Fruit fly (Drosophila melanogaster) whole organism, embryonic: Measurements from ENCODE around the gene CG31249.

ENCODE experiments used
- Bgb ChIP-seq: fragments of 200-800 bp; sonication (Bioruptor generic); IDR thresholded peaks from 2 replicates; pipeline ENCODE4 v1.3.6; 2022; ENCODE audit warnings: missing biosample characterization, missing genetic modification characterization; ENCODE audit not compliant: partially characterized antibody
- CG12744 ChIP-seq: fragments of 200-800 bp; sonication (Bioruptor generic); optimal IDR thresholded peaks from 2 replicates; lab custom pipeline; 2016; ENCODE audit warnings: missing biosample characterization, missing genetic modification characterization
- CG5953 ChIP-seq: fragments of 200-800 bp; sonication (Bioruptor generic); IDR thresholded peaks from 2 replicates; pipeline ENCODE4 v1.3.6; 2022; ENCODE audit warnings: missing biosample characterization, missing genetic modification characterization
- Chrac-16 ChIP-seq: fragments of 200-800 bp; sonication (Bioruptor generic); optimal IDR thresholded peaks from 3 replicates; lab custom pipeline; 2016; ENCODE audit warnings: missing biosample characterization, missing genetic modification characterization
- Spps ChIP-seq: fragments of 200-800 bp; sonication (Bioruptor generic); optimal IDR thresholded peaks from 2 replicates; lab custom pipeline; 2018; ENCODE audit warnings: missing biosample characterization, mild to moderate bottlenecking, missing genetic modification characterization
- ase ChIP-seq: fragments of 200-800 bp; sonication (Bioruptor generic); IDR thresholded peaks from 3 replicates; pipeline ENCODE4 v1.3.6; 2022; ENCODE audit warnings: missing biosample characterization, missing genetic modification characterization
- grau ChIP-seq: fragments of 200-800 bp; optimal IDR thresholded peaks from 3 replicates; lab custom pipeline; 2019; ENCODE audit warnings: missing biosample characterization, mild to moderate bottlenecking, missing genetic modification characterization, moderate library complexity
- jigr1 ChIP-seq: fragments of 200-800 bp; sonication (Bioruptor generic); IDR thresholded peaks from 3 replicates; pipeline ENCODE4 v1.3.6; 2022; ENCODE audit warnings: missing biosample characterization, missing genetic modification characterization
- pan ChIP-seq, 4 experiments: fragments of >200 bp in 3 of 4; fragments of 200-800 bp in 1 of 4; sonication (Bioruptor generic) in 1 of 4; optimal IDR thresholded peaks in 3 of 4; IDR thresholded peaks in 1 of 4; 2 replicates each; pipeline versions ENCODE4 v1.3.6 to Lab custom; 2017 to 2022; ENCODE audit warnings: missing biosample characterization in 2 of 4, missing genetic modification characterization in 2 of 4, mixed read lengths in 1 of 4
- row ChIP-seq: fragments of 200-800 bp; sonication (Bioruptor generic); IDR thresholded peaks from 3 replicates; pipeline ENCODE4 v1.3.6; 2022; ENCODE audit warnings: missing biosample characterization, missing genetic modification characterization

DNA sequence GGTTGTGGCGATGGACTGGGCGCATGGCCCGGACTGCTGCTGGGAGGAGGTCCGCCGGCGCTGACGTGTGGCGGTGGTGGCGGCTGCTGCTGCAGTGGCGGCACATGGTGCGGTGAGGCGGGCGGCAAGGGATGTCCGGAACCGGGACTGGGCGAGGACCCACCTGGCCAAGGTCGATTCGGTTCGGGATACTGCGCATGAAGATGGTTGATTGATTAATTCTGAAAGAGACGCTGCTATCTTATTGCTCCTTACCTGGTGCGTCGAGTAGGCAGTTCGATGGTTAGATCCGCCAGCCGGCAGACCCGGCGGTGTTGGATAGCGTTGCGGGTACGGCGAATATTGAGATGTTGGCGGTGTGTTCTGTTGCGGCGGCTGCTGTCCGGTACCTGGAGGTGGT lies 20.9 kb upstream of the CG31249 start:
- TF ChIP-seq Bgb: no peak
- no peak for TF ChIP-seq CG12744 (GFP tag; lab: Kevin White, UChicago)
- TF ChIP-seq grau: no peak
- TF ChIP-seq ase (GFP tag; lab: Robert Waterston, UW): no peak
- no peak for TF ChIP-seq CG5953 (GFP tag; lab: Robert Waterston, UW)
- TF ChIP-seq pan (optimal IDR thresholded peaks at IDR 0.05; lab: Kevin White, UChicago): no peak
- no peak for TF ChIP-seq pan (GFP tag; optimal IDR thresholded peaks at IDR 0.05 in 1 of 2, IDR thresholded peaks at IDR 0.05 in 1 of 2)
- TF ChIP-seq row (GFP tag; lab: Robert Waterston, UW): no peak
- no peak for TF ChIP-seq jigr1 (GFP tag; lab: Robert Waterston, UW)
- TF ChIP-seq Spps (tag; lab: Kevin White, UChicago): no peak
- TF ChIP-seq Chrac-16 (GFP tag; lab: Kevin White, UChicago): no peak
